Fruit fly (Drosophila melanogaster): ENCODE measurements around the gene bard.
A peak's percentile ranks its signal among the peaks of the same experiment; 100 is the strongest.

The bard gene

dm6 chr3R:18049272-18050015, 31.4 kb upstream of the bard start (continued):
- peak; percentile 26; the same call in 1 of the 2 replicates for TF ChIP-seq H2.0 (GFP tag; IDR thresholded peaks at IDR 0.05)
- no peak for TF ChIP-seq caup (GFP tag; optimal IDR thresholded peaks at IDR 0.05; ENCODE audit: severe bottlenecking)
- TF ChIP-seq CG16813 (GFP tag; IDR thresholded peaks at IDR 0.05; ENCODE audit: partially characterized antibody), result no peak
- TF ChIP-seq onecut (GFP tag; IDR thresholded peaks at IDR 0.05), result no peak
- peak; percentile 80 for TF ChIP-seq CG13775 (GFP tag; optimal IDR thresholded peaks at IDR 0.05)
- TF ChIP-seq bowl (GFP tag; IDR thresholded peaks at IDR 0.05), result no peak
- 0 out of 2 replicates have a peak, but pooled peaks have one; percentile 22 for TF ChIP-seq Rx (GFP tag; IDR thresholded peaks at IDR 0.05)
- no peak for TF ChIP-seq CG6683 (GFP tag; optimal IDR thresholded peaks at IDR 0.05)
- TF ChIP-seq yki (optimal IDR thresholded peaks at IDR 0.05), result no peak
- TF ChIP-seq CG1024 (GFP tag; IDR thresholded peaks at IDR 0.05), result no peak
- TF ChIP-seq Dref (GFP tag; IDR thresholded peaks at IDR 0.05), result no peak
- no peak for TF ChIP-seq CG9797 (GFP tag; optimal IDR thresholded peaks at IDR 0.05)
- no peak for TF ChIP-seq danr (GFP tag; IDR thresholded peaks at IDR 0.05)
- TF ChIP-seq Med (GFP tag), result peak; percentile 80
- peak; percentile 19 for TF ChIP-seq Vsx1 (GFP tag; optimal IDR thresholded peaks at IDR 0.05)
- TF ChIP-seq CG4328 (GFP tag; optimal IDR thresholded peaks at IDR 0.05), result peak; percentile 41
- peak; percentile 35 to 80 for TF ChIP-seq dpn (GFP tag; optimal IDR thresholded peaks at IDR 0.05)
- TF ChIP-seq corto (GFP tag; optimal IDR thresholded peaks at IDR 0.05), result no peak
- TF ChIP-seq CG8478 (optimal IDR thresholded peaks at IDR 0.05), result no peak
- no peak for TF ChIP-seq CG2129 (GFP tag; IDR thresholded peaks at IDR 0.05; ENCODE audit: partially characterized antibody)
- no peak for TF ChIP-seq CG34422 (GFP tag; IDR thresholded peaks at IDR 0.05)
- TF ChIP-seq dmrt99B (tag; optimal IDR thresholded peaks at IDR 0.05), result peak; percentile 82
- peak; percentile 55 for TF ChIP-seq HHEX (GFP tag; optimal IDR thresholded peaks at IDR 0.05)
- TF ChIP-seq sob (GFP tag; IDR thresholded peaks at IDR 0.05), result no peak
- peak; percentile 26 for TF ChIP-seq Elba2 (GFP tag; optimal IDR thresholded peaks at IDR 0.05)
- TF ChIP-seq NK7.1 (GFP tag; optimal IDR thresholded peaks at IDR 0.05), result no peak
- TF ChIP-seq aop (GFP tag; IDR thresholded peaks at IDR 0.05), result no peak
- TF ChIP-seq CG6689 (GFP tag; IDR thresholded peaks at IDR 0.05), result peak; percentile 59
- TF ChIP-seq peb (GFP tag; IDR thresholded peaks at IDR 0.05), result no peak
- peak; percentile 85 for TF ChIP-seq CG1602 (GFP tag; optimal IDR thresholded peaks at IDR 0.05)
- TF ChIP-seq Lpt (GFP tag; optimal IDR thresholded peaks at IDR 0.05), result no peak
- TF ChIP-seq dimm (GFP tag; IDR thresholded peaks at IDR 0.05), result no peak
- TF ChIP-seq gro (GFP tag; optimal IDR thresholded peaks at IDR 0.05), result no peak
- peak; percentile 79 for TF ChIP-seq CG16815 (GFP tag; optimal IDR thresholded peaks at IDR 0.05)
- TF ChIP-seq Hr51 (GFP tag; optimal IDR thresholded peaks at IDR 0.05), result peak; percentile 37 to 79
- peak; percentile 71 for TF ChIP-seq CG12659 (GFP tag; optimal IDR thresholded peaks at IDR 0.05)
- no peak for TF ChIP-seq pzg (GFP tag; optimal IDR thresholded peaks at IDR 0.05)
- TF ChIP-seq HmgD (GFP tag; optimal IDR thresholded peaks at IDR 0.05), result no peak
- no peak for TF ChIP-seq schlank (tag; optimal IDR thresholded peaks at IDR 0.05)
- peak; percentile 77 for TF ChIP-seq Xbp1 (GFP tag; optimal IDR thresholded peaks at IDR 0.05)
- TF ChIP-seq CG2678 (tag; optimal IDR thresholded peaks at IDR 0.05), result peak; percentile 84
- TF ChIP-seq CG8089 (GFP tag; optimal IDR thresholded peaks at IDR 0.05), result no peak
- peak in 1 of 2 experiments; percentile 58 for TF ChIP-seq pan (optimal IDR thresholded peaks at IDR 0.05)
- peak; percentile 23 to 32 for TF ChIP-seq pan (GFP tag; optimal IDR thresholded peaks at IDR 0.05 in 1 of 2, IDR thresholded peaks at IDR 0.05 in 1 of 2)
- peak; percentile 27 for TF ChIP-seq ems (GFP tag; optimal IDR thresholded peaks at IDR 0.05)
- peak; percentile 29 for TF ChIP-seq CG12219 (GFP tag; optimal IDR thresholded peaks at IDR 0.05)
- peak; percentile 49 for TF ChIP-seq Lhr (GFP tag; optimal IDR thresholded peaks at IDR 0.05)
- TF ChIP-seq CG2889 (GFP tag; IDR thresholded peaks at IDR 0.05), result 0 out of 3 replicates have a peak, but pooled peaks have one; percentile 43
- TF ChIP-seq Doc3 (GFP tag; IDR thresholded peaks at IDR 0.05; ENCODE audit: partially characterized antibody), result no peak
- TF ChIP-seq B-H1 (GFP tag; IDR thresholded peaks at IDR 0.05), result no peak

All from whole organism, embryonic.